Fruit fly (Drosophila melanogaster) whole organism, embryonic: ENCODE measurements around the gene CG6607.

ENCODE experiments used
- Ada2b ChIP-seq: fragments of 200-800 bp; sonication (Bioruptor generic); IDR thresholded peaks from 2 replicates; pipeline ENCODE4 v1.3.6; 2022; ENCODE audit warnings: missing biosample characterization, missing genetic modification characterization
- Antp ChIP-seq: fragments of 200-800 bp; sonication (Bioruptor generic); optimal IDR thresholded peaks from 3 replicates; lab custom pipeline; 2016; ENCODE audit warnings: missing biosample characterization, missing genetic modification characterization
- BEAF-32 ChIP-seq: fragments of 200-800 bp; sonication (Bioruptor generic); optimal IDR thresholded peaks from 3 replicates; lab custom pipeline; 2017; ENCODE audit warnings: missing biosample characterization, missing genetic modification characterization, mild to moderate bottlenecking, moderate library complexity, missing genetic modification reagents
- CG10654 ChIP-seq: fragments of 200-800 bp; sonication (Bioruptor generic); optimal IDR thresholded peaks from 2 replicates; lab custom pipeline; 2016; ENCODE audit warnings: missing biosample characterization, missing genetic modification characterization
- CG1233 ChIP-seq: fragments of 200-800 bp; sonication (Bioruptor generic); optimal IDR thresholded peaks from 4 replicates; lab custom pipeline; 2018; ENCODE audit warnings: missing biosample characterization, mild to moderate bottlenecking, missing genetic modification characterization
- CG13123 ChIP-seq: fragments of 200-800 bp; sonication (Bioruptor generic); optimal IDR thresholded peaks from 2 replicates; lab custom pipeline; 2016; ENCODE audit warnings: missing biosample characterization, missing genetic modification characterization
- CG18619 ChIP-seq: fragments of 200-800 bp; sonication (Bioruptor generic); optimal IDR thresholded peaks from 3 replicates; lab custom pipeline; 2017; ENCODE audit warnings: missing biosample characterization, mild to moderate bottlenecking, missing genetic modification characterization
- CG18764 ChIP-seq: fragments of 200-800 bp; sonication (Bioruptor generic); optimal IDR thresholded peaks from 3 replicates; lab custom pipeline; 2016; ENCODE audit warnings: missing biosample characterization, missing genetic modification characterization
- CG2199 ChIP-seq: fragments of 200-800 bp; sonication (Bioruptor generic); IDR thresholded peaks from 3 replicates; pipeline ENCODE4 v1.3.6; 2022; ENCODE audit warnings: missing biosample characterization, missing genetic modification characterization
- CG31441 ChIP-seq: fragments of 200-800 bp; sonication (Bioruptor generic); IDR thresholded peaks from 2 replicates; pipeline ENCODE4 v1.3.6; 2022; ENCODE audit warnings: missing biosample characterization, missing genetic modification characterization
- CG6813 ChIP-seq: fragments of 200-800 bp; sonication (Bioruptor generic); optimal IDR thresholded peaks from 2 replicates; lab custom pipeline; 2017; ENCODE audit warnings: missing biosample characterization, missing genetic modification characterization, mild to moderate bottlenecking, moderate library complexity, missing genetic modification reagents
- CG7928 ChIP-seq: fragments of 200-800 bp; sonication (Bioruptor generic); optimal IDR thresholded peaks from 2 replicates; lab custom pipeline; 2017; ENCODE audit warnings: missing biosample characterization, mild to moderate bottlenecking, missing genetic modification characterization
- CG8765 ChIP-seq: fragments of 200-800 bp; sonication (Bioruptor generic); IDR thresholded peaks from 2 replicates; pipeline ENCODE4 v1.3.6; 2022; ENCODE audit warnings: missing biosample characterization, missing genetic modification characterization
- CG9609 ChIP-seq: fragments of 200-800 bp; sonication (Bioruptor generic); optimal IDR thresholded peaks from 3 replicates; lab custom pipeline; 2016; ENCODE audit warnings: missing biosample characterization, missing genetic modification characterization
- CG9817 ChIP-seq: fragments of 200-800 bp; sonication (Bioruptor generic); optimal IDR thresholded peaks from 2 replicates; lab custom pipeline; 2018; ENCODE audit warnings: missing biosample characterization, mild to moderate bottlenecking, missing genetic modification characterization, moderate library complexity
- CTCF ChIP-seq: fragments of 200-800 bp; sonication (Bioruptor generic); optimal IDR thresholded peaks from 2 replicates; lab custom pipeline; 2017; ENCODE audit warnings: missing biosample characterization, mild to moderate bottlenecking, missing genetic modification characterization, moderate library complexity
- Chrac-16 ChIP-seq: fragments of 200-800 bp; sonication (Bioruptor generic); optimal IDR thresholded peaks from 3 replicates; lab custom pipeline; 2016; ENCODE audit warnings: missing biosample characterization, missing genetic modification characterization
- CoRest ChIP-seq: fragments of 200-800 bp; sonication (Bioruptor generic); optimal IDR thresholded peaks from 3 replicates; lab custom pipeline; 2018; ENCODE audit warnings: missing biosample characterization, mild to moderate bottlenecking, missing genetic modification characterization, moderate library complexity
- Dek ChIP-seq: fragments of 200-800 bp; sonication (Bioruptor generic); optimal IDR thresholded peaks from 3 replicates; lab custom pipeline; 2019; ENCODE audit warnings: missing biosample characterization, mild to moderate bottlenecking, missing genetic modification characterization, moderate library complexity
- Hand ChIP-seq: fragments of 200-800 bp; sonication (Bioruptor generic); optimal IDR thresholded peaks from 2 replicates; lab custom pipeline; 2017; ENCODE audit warnings: mild to moderate bottlenecking, missing biosample characterization, missing genetic modification reagents, missing genetic modification characterization
- Hsf ChIP-seq: fragments of 200-800 bp; sonication (Bioruptor generic); optimal IDR thresholded peaks from 3 replicates; lab custom pipeline; 2016; ENCODE audit warnings: missing biosample characterization, missing genetic modification characterization
- Mad ChIP-seq: fragments of 200-800 bp; sonication (Bioruptor generic); optimal IDR thresholded peaks from 2 replicates; lab custom pipeline; 2016; ENCODE audit warnings: missing biosample characterization, missing genetic modification characterization
- Max ChIP-seq: fragments of 200-800 bp; sonication (Bioruptor generic); optimal IDR thresholded peaks from 2 replicates; lab custom pipeline; 2016; ENCODE audit warnings: missing biosample characterization, mild to moderate bottlenecking, missing genetic modification characterization
- NK7.1 ChIP-seq: fragments of 200-800 bp; sonication (Bioruptor generic); optimal IDR thresholded peaks from 3 replicates; lab custom pipeline; 2016; ENCODE audit warnings: missing biosample characterization, missing genetic modification characterization
- Neu2 ChIP-seq: fragments of 200-800 bp; sonication (Bioruptor generic); optimal IDR thresholded peaks from 3 replicates; lab custom pipeline; 2016; ENCODE audit warnings: missing biosample characterization, missing genetic modification characterization, borderline replicate concordance
- Nf-YC ChIP-seq: fragments of 200-800 bp; optimal IDR thresholded peaks from 3 replicates; lab custom pipeline; 2019; ENCODE audit warnings: missing biosample characterization, mild to moderate bottlenecking, missing genetic modification characterization, moderate library complexity
- Poxn ChIP-seq: fragments of 200-800 bp; sonication (Bioruptor generic); IDR thresholded peaks from 2 replicates; pipeline ENCODE4 v1.3.6; 2022; ENCODE audit warnings: missing biosample characterization, missing genetic modification characterization
- Ptx1 ChIP-seq: fragments of 200-800 bp; sonication (Bioruptor generic); IDR thresholded peaks from 2 replicates; pipeline ENCODE4 v1.3.6; 2022; ENCODE audit warnings: missing biosample characterization, missing genetic modification characterization
- Ravus ChIP-seq: fragments of 200-800 bp; sonication (Bioruptor generic); IDR thresholded peaks from 2 replicates; pipeline ENCODE4 v1.3.6; 2022; ENCODE audit warnings: missing biosample characterization, missing genetic modification characterization
- Trl ChIP-seq, 3 experiments: fragments of >200 bp in 2 of 3; fragments of 200-800 bp in 1 of 3; sonication (Bioruptor generic) in 1 of 3; optimal IDR thresholded peaks; 2 replicates in 1 of 3; 3 replicates in 2 of 3; lab custom pipeline; 2016 to 2017; ENCODE audit warnings: missing biosample characterization in 1 of 3, missing genetic modification characterization in 1 of 3
- Xbp1 ChIP-seq: fragments of 200-800 bp; sonication (Bioruptor generic); optimal IDR thresholded peaks from 3 replicates; lab custom pipeline; 2016; ENCODE audit warnings: missing biosample characterization, mild to moderate bottlenecking, missing genetic modification characterization
- cg ChIP-seq: fragments of 200-800 bp; sonication (Bioruptor generic); optimal IDR thresholded peaks from 3 replicates; lab custom pipeline; 2019; ENCODE audit warnings: missing biosample characterization, mild to moderate bottlenecking, missing genetic modification characterization, moderate library complexity
- chn ChIP-seq: fragments of 200-800 bp; sonication (Bioruptor generic); optimal IDR thresholded peaks from 2 replicates; lab custom pipeline; 2016; ENCODE audit warnings: missing biosample characterization, missing genetic modification characterization
- ci ChIP-seq: fragments of 200-800 bp; sonication (Bioruptor generic); IDR thresholded peaks from 3 replicates; pipeline ENCODE4 v1.3.6; 2022; ENCODE audit warnings: missing biosample characterization, missing genetic modification characterization
- dmrt99B ChIP-seq: fragments of 200-800 bp; sonication (Bioruptor generic); optimal IDR thresholded peaks from 2 replicates; lab custom pipeline; 2018; ENCODE audit warnings: missing biosample characterization, mild to moderate bottlenecking, missing genetic modification characterization, moderate library complexity
- ems ChIP-seq: fragments of 200-800 bp; sonication (Bioruptor generic); optimal IDR thresholded peaks from 3 replicates; lab custom pipeline; 2016; ENCODE audit warnings: missing biosample characterization, missing genetic modification characterization
- eve ChIP-seq, 2 experiments: fragments of >200 bp; optimal IDR thresholded peaks; 2 replicates each; lab custom pipeline; 2017; ENCODE audit warnings: missing biosample characterization in 2 of 2, missing genetic modification characterization in 2 of 2
- gro ChIP-seq: fragments of 200-800 bp; sonication (Bioruptor generic); optimal IDR thresholded peaks from 2 replicates; lab custom pipeline; 2016; ENCODE audit warnings: missing biosample characterization, missing genetic modification characterization
- kay ChIP-seq: fragments of 200-800 bp; sonication (Bioruptor generic); optimal IDR thresholded peaks from 2 replicates; lab custom pipeline; 2016; ENCODE audit warnings: missing biosample characterization, missing genetic modification characterization
- lbe ChIP-seq: fragments of 200-800 bp; sonication (Bioruptor generic); optimal IDR thresholded peaks from 2 replicates; lab custom pipeline; 2016; ENCODE audit warnings: missing biosample characterization, mild to moderate bottlenecking, missing genetic modification characterization
- lov ChIP-seq, 2 experiments: fragments of 200-800 bp in 1 of 2; fragments of >200 bp in 1 of 2; sonication (Bioruptor generic) in 1 of 2; IDR thresholded peaks in 1 of 2; optimal IDR thresholded peaks in 1 of 2; 2 replicates in 1 of 2; 3 replicates in 1 of 2; pipeline versions ENCODE4 v1.3.6 to Lab custom; 2017 to 2022; ENCODE audit warnings: missing biosample characterization in 1 of 2, missing genetic modification characterization in 1 of 2
- maf-S ChIP-seq: fragments of 200-800 bp; sonication (Bioruptor generic); optimal IDR thresholded peaks from 2 replicates; lab custom pipeline; 2016; ENCODE audit warnings: missing biosample characterization, missing genetic modification characterization
- oc ChIP-seq: fragments of 200-800 bp; sonication (Bioruptor generic); optimal IDR thresholded peaks from 2 replicates; lab custom pipeline; 2018; ENCODE audit warnings: missing biosample characterization, mild to moderate bottlenecking, missing genetic modification characterization, moderate library complexity
- pho ChIP-seq: fragments of 200-800 bp; sonication (Bioruptor generic); optimal IDR thresholded peaks from 2 replicates; lab custom pipeline; 2016; ENCODE audit warnings: missing biosample characterization, missing genetic modification characterization
- pzg ChIP-seq: fragments of 200-800 bp; sonication (Bioruptor generic); optimal IDR thresholded peaks from 3 replicates; lab custom pipeline; 2018; ENCODE audit warnings: missing biosample characterization, mild to moderate bottlenecking, missing genetic modification characterization, moderate library complexity
- stwl ChIP-seq: fragments of 200-800 bp; sonication (Bioruptor generic); optimal IDR thresholded peaks from 3 replicates; lab custom pipeline; 2018; ENCODE audit warnings: missing biosample characterization, mild to moderate bottlenecking, missing genetic modification characterization, moderate library complexity
- sug ChIP-seq: fragments of 200-800 bp; optimal IDR thresholded peaks from 2 replicates; lab custom pipeline; 2019; ENCODE audit warnings: missing biosample characterization, mild to moderate bottlenecking, missing genetic modification characterization, moderate library complexity
- tgo ChIP-seq: fragments of 200-800 bp; sonication (Bioruptor generic); IDR thresholded peaks from 3 replicates; pipeline ENCODE4 v1.3.6; 2022; ENCODE audit warnings: missing biosample characterization, missing genetic modification characterization
- tna ChIP-seq: fragments of 200-800 bp; sonication (Bioruptor generic); IDR thresholded peaks from 2 replicates; pipeline ENCODE4 v1.3.6; 2022; ENCODE audit warnings: missing biosample characterization, missing genetic modification characterization; ENCODE audit not compliant: partially characterized antibody
- tx ChIP-seq: fragments of 200-800 bp; sonication (Bioruptor generic); optimal IDR thresholded peaks from 2 replicates; lab custom pipeline; 2016; ENCODE audit warnings: missing biosample characterization, missing genetic modification characterization

The CG6607 gene

DNA sequence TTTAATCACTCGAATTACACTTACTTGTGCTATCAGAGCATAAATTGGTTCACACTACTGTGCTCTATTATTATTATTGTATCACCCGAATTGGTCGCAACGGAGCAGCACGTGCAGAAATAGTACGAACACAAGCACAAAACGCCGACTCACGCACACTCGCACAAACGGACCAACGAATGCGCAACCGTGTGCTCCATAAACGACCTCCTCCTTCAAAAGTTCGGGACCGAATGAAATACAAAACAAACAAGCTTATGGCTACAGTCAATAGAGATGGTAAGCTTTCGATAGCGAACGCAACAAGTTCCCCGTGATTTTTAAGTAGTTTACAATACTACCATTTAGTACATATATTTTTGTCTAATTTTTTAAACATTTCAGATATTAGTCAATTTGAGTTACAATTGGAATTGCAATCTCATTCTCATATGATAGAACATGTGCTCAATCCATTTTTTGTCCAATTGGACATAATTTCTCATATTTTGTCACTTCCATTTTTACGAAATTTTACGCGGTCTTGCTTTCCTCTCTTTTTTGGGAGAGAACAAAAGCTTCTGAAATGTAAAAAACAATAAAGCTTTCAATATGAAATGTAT is 15.9 kb downstream of the CG6607 start, which contains the start of gene Cftr (continued):
- TF ChIP-seq cg (GFP tag; lab: Kevin White, UChicago) (peak; percentile 90), CG9817 (peak; percentile 0), tx (peak; percentile 7), ci (GFP tag; lab: Robert Waterston, UW) (peak; percentile 84), BEAF-32 (peak; percentile 46), chn (GFP tag; lab: Kevin White, UChicago) (peak; percentile 31), CG1233 (GFP tag; lab: Kevin White, UChicago) (peak; percentile 51), CG7928 (GFP tag; lab: Kevin White, UChicago) (peak; percentile 25), Ada2b (GFP tag; lab: Robert Waterston, UW) (peak; percentile 49), CG8765 (GFP tag; lab: Robert Waterston, UW) (no peak), Ravus (GFP tag; lab: Robert Waterston, UW) (no peak), CG10654 (GFP tag; lab: Kevin White, UChicago) (peak; percentile 15), ems (GFP tag; lab: Kevin White, UChicago) (peak; percentile 65), CG9609 (peak; percentile 43), Neu2 (no peak), maf-S (GFP tag; lab: Kevin White, UChicago) (peak; percentile 36), CoRest (tag; lab: Kevin White, UChicago) (peak; percentile 21), Max (GFP tag; lab: Kevin White, UChicago) (peak; percentile 53), CG6813 (peak; percentile 27), gro (GFP tag; lab: Kevin White, UChicago) (peak; percentile 94), oc (tag; lab: Kevin White, UChicago) (peak; percentile 55), CG18619 (GFP tag; lab: Kevin White, UChicago) (no peak), Ptx1 (GFP tag; lab: Robert Waterston, UW) (peak; percentile 43), Chrac-16 (GFP tag; lab: Kevin White, UChicago) (peak; percentile 16), tgo (GFP tag; lab: Robert Waterston, UW) (peak; percentile 36; the same call in 1 of the 3 replicates), NK7.1 (peak; percentile 58), Antp (GFP tag; lab: Kevin White, UChicago) (peak; percentile 66), lbe (peak; percentile 78), Trl (optimal IDR thresholded peaks at IDR 0.05; lab: Kevin White, UChicago) (peak in 1 of 2 experiments; percentile 70), Trl (GFP tag; optimal IDR thresholded peaks at IDR 0.05; lab: Kevin White, UChicago) (peak; percentile 26), Poxn (GFP tag; lab: Robert Waterston, UW) (no peak), pho (GFP tag; lab: Kevin White, UChicago) (peak; percentile 61), Hand (GFP tag; lab: Kevin White, UChicago) (no peak), pzg (peak; percentile 72), Dek (tag; lab: Kevin White, UChicago) (peak; percentile 47), Nf-YC (peak; percentile 19), eve (GFP tag; optimal IDR thresholded peaks at IDR 0.05; lab: Kevin White, UChicago) (peak in 1 of 2 experiments; percentile 19), dmrt99B (peak; percentile 5), CG31441 (peak; percentile 22; the same call in 1 of the 2 replicates), sug (tag; lab: Kevin White, UChicago) (peak; percentile 57), Xbp1 (GFP tag; lab: Kevin White, UChicago) (peak; percentile 39), CG18764 (GFP tag; lab: Kevin White, UChicago) (peak; percentile 0), Mad (peak; percentile 22), kay (GFP tag; lab: Kevin White, UChicago) (no peak), lov (optimal IDR thresholded peaks at IDR 0.05; lab: Kevin White, UChicago) (no peak), lov (GFP tag; IDR thresholded peaks at IDR 0.05; lab: Robert Waterston, UW) (no peak), CG13123 (GFP tag; lab: Kevin White, UChicago) (peak; percentile 15), Hsf (GFP tag; lab: Kevin White, UChicago) (peak; percentile 26), CTCF (peak; percentile 61), stwl (tag; lab: Kevin White, UChicago) (peak; percentile 35), tna (GFP tag; lab: Robert Waterston, UW) (peak; percentile 41; the same call in 1 of the 2 replicates), CG2199 (GFP tag; lab: Robert Waterston, UW) (no peak)
